Fruit fly (Drosophila melanogaster) whole organism, wandering third instar larva: Measurements from ENCODE around the gene kuk.

ENCODE experiments used
- Abd-B ChIP-seq: fragments of >200 bp; optimal IDR thresholded peaks from 2 replicates; lab custom pipeline; 2017; ENCODE audit warnings: missing biosample characterization, missing genetic modification characterization
- CG32264 ChIP-seq: fragments of 200-800 bp; sonication (Bioruptor generic); optimal IDR thresholded peaks from 2 replicates; lab custom pipeline; 2016; ENCODE audit warnings: missing biosample characterization, missing genetic modification characterization
- CG9705 ChIP-seq: fragments of 200-800 bp; sonication (Bioruptor generic); optimal IDR thresholded peaks from 2 replicates; lab custom pipeline; 2018; ENCODE audit warnings: missing biosample characterization, mild to moderate bottlenecking, missing genetic modification characterization
- GATAd ChIP-seq: sonication (Bioruptor generic); optimal IDR thresholded peaks from 2 replicates; lab custom pipeline; 2016; ENCODE audit warnings: missing biosample characterization, missing genetic modification characterization
- HLH106 ChIP-seq: fragments of 200-800 bp; optimal IDR thresholded peaks from 3 replicates; lab custom pipeline; 2019; ENCODE audit warnings: missing biosample characterization, mild to moderate bottlenecking, missing genetic modification characterization, moderate library complexity
- Hnf4 ChIP-seq: fragments of 200-800 bp; sonication (Bioruptor generic); optimal IDR thresholded peaks from 2 replicates; lab custom pipeline; 2016; ENCODE audit warnings: missing biosample characterization, mild to moderate bottlenecking, missing genetic modification characterization
- Hr78 ChIP-seq: fragments of >200 bp; optimal IDR thresholded peaks from 2 replicates; lab custom pipeline; 2017; ENCODE audit warnings: missing biosample characterization, missing genetic modification characterization
- Jra ChIP-seq: sonication (Bioruptor generic); optimal IDR thresholded peaks from 2 replicates; lab custom pipeline; 2016; ENCODE audit warnings: missing biosample characterization, missing genetic modification characterization
- dmrt93B ChIP-seq: fragments of 200-800 bp; sonication (Bioruptor generic); optimal IDR thresholded peaks from 2 replicates; lab custom pipeline; 2018; ENCODE audit warnings: missing biosample characterization, mild to moderate bottlenecking, missing genetic modification characterization
- jim ChIP-seq: fragments of 175-275, 200-325 bp; sonication (Bioruptor generic); optimal IDR thresholded peaks from 2 replicates; lab custom pipeline; 2016; ENCODE audit warnings: missing biosample characterization, mild to moderate bottlenecking, missing genetic modification characterization
- pan ChIP-seq: fragments of >200 bp; optimal IDR thresholded peaks from 2 replicates; lab custom pipeline; 2017
- psq ChIP-seq: fragments of 200-800 bp; sonication (Bioruptor generic); optimal IDR thresholded peaks from 3 replicates; lab custom pipeline; 2017; ENCODE audit warnings: missing biosample characterization, mild to moderate bottlenecking, missing genetic modification characterization, moderate library complexity
- sv ChIP-seq: fragments of 200-800 bp; sonication (Bioruptor generic); optimal IDR thresholded peaks from 3 replicates; lab custom pipeline; 2016; ENCODE audit warnings: missing biosample characterization, missing genetic modification characterization

DNA sequence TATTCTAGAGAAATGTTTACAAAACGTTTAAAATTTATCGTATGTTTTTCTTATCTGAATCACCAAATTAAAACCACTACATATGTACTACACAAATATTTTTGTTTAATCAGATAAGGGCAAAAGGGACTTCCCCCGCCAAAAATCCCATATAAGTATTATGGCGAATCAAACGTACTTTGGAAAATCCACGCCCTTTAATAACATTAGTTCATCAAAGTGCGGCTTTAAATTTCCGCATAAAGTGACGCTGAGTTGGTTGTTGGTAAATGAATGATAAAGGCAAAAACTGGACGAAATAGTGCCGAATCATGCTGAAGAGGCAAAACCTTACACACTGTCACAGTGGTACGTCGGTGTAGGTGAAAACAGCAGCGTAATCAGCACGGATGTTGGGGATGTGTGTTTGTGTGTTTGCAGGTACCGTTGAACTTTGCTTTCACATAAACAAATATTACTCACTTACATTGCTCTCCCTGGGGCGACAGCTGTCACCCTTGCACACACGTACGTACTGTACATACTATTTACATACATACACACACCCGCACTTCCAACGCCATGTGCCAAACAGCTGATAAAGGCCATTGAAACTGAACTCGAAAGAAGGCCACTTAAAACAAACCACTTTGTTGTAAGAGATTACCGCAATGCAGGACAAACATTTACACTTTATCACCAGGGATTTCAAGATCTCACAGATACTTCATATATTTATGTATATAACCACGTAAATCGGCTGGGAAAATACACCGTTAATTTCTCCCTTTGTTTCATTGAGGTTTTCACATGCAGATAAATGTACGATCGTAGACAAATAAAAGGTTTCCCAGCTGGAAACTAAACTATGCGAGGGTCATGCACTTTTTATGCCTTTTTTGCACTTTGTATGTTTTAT is 834 bp upstream of the kuk start:
- TF ChIP-seq sv (no peak), psq (GFP tag; lab: Kevin White, UChicago) (no peak), Abd-B (no peak), CG32264 (GFP tag; lab: Kevin White, UChicago) (no peak), Hr78 (GFP tag; lab: Kevin White, UChicago) (no peak), jim (GFP tag; lab: Kevin White, UChicago) (no peak), Jra (no peak), pan (lab: Kevin White, UChicago) (no peak), dmrt93B (GFP tag; lab: Kevin White, UChicago) (no peak), CG9705 (GFP tag; lab: Kevin White, UChicago) (no peak), Hnf4 (GFP tag; lab: Kevin White, UChicago) (no peak), GATAd (GFP tag; lab: Kevin White, UChicago) (no peak), HLH106 (no peak)
